Worm (Caenorhabditis elegans) whole organism, L1 larva: ENCODE results near the gene pals-29.

Experiments used
- dpl-1 ChIP-seq, 3 experiments: fragments of 150-350 bp in 2 of 3; sonication (generic microtip) in 1 of 3; optimal IDR thresholded peaks; 2 replicates each; lab custom pipeline; 2014 to 2017; ENCODE audit warnings: missing biosample characterization in 3 of 3, missing genetic modification characterization in 3 of 3, missing genetic modification reagents in 3 of 3
- lin-39 ChIP-seq: fragments of 150-350 bp; optimal IDR thresholded peaks from 2 replicates; lab custom pipeline; 2014; ENCODE audit warnings: missing biosample characterization, missing genetic modification reagents, missing genetic modification characterization
- lsy-2 ChIP-seq, 2 experiments: fragments of 150-350 bp; optimal IDR thresholded peaks; 2 replicates each; lab custom pipeline; 2014; ENCODE audit warnings: missing biosample characterization in 2 of 2, missing genetic modification characterization in 2 of 2
- nhr-12 ChIP-seq: sonication (generic microtip); optimal IDR thresholded peaks from 2 replicates; lab custom pipeline; 2017; ENCODE audit warnings: missing biosample characterization, missing genetic modification characterization
- unc-62 ChIP-seq: fragments of 150-350 bp; optimal IDR thresholded peaks from 2 replicates; lab custom pipeline; 2014; ENCODE audit warnings: missing biosample characterization, missing genetic modification reagents, missing genetic modification characterization
- zag-1 ChIP-seq: fragments of 150-350 bp; optimal IDR thresholded peaks from 2 replicates; lab custom pipeline; 2014; ENCODE audit warnings: missing biosample characterization, missing genetic modification characterization

ce11 chrIV:14505066-14505465 is 37.4 kb downstream of the pals-29 start, which contains the start of gene tag-273:
- TF ChIP-seq lsy-2 (tag; optimal IDR thresholded peaks at IDR 0.05; lab: Kevin White, UChicago) (no peak), nhr-12 (tag; lab: Kevin White, UChicago) (no peak), lin-39 (no peak), unc-62 (no peak), dpl-1 (GFP tag; optimal IDR thresholded peaks at IDR 0.05; lab: Kevin White, UChicago) (no peak), zag-1 (tag; lab: Kevin White, UChicago) (no peak)
